Worm (Caenorhabditis elegans): Measurements from ENCODE around the gene Y37E11AM.2.

Gene Y37E11AM.2

ce11 chrIV:3764012-3764549 is 38.8 kb upstream of the Y37E11AM.2 start:
- TF ChIP-seq lin-39 (tag; optimal IDR thresholded peaks at IDR 0.05) (no peak), R02D3.7 (tag; optimal IDR thresholded peaks at IDR 0.05) (no peak), nfya-1 (tag; optimal IDR thresholded peaks at IDR 0.05; ENCODE audit: insufficient read depth) (no peak), nhr-237 (tag; optimal IDR thresholded peaks at IDR 0.05) (no peak), nhr-77 (tag; optimal IDR thresholded peaks at IDR 0.05) (no peak), elt-1 (tag; optimal IDR thresholded peaks at IDR 0.05) (no peak), unc-62 (GFP tag; optimal IDR thresholded peaks at IDR 0.05) (no peak), skn-1 (tag; optimal IDR thresholded peaks at IDR 0.05) (no peak), ceh-28 (tag; optimal IDR thresholded peaks at IDR 0.05) (no peak), unc-39 (tag; optimal IDR thresholded peaks at IDR 0.05) (no peak), nhr-28 (tag; optimal IDR thresholded peaks at IDR 0.05) (no peak), nhr-43 (tag; optimal IDR thresholded peaks at IDR 0.05; ENCODE audit: poor library complexity, severe bottlenecking) (no peak), ztf-4 (tag; optimal IDR thresholded peaks at IDR 0.05) (no peak), hmg-11 (tag; optimal IDR thresholded peaks at IDR 0.05) (no peak), mdl-1 (tag; optimal IDR thresholded peaks at IDR 0.05) (no peak), fkh-2 (tag; optimal IDR thresholded peaks at IDR 0.05) (no peak), lin-15B (tag; optimal IDR thresholded peaks at IDR 0.05) (no peak), zag-1 (tag; optimal IDR thresholded peaks at IDR 0.05) (no peak), ceh-16 (tag; optimal IDR thresholded peaks at IDR 0.05) (no peak)

- no peak for TF ChIP-seq fos-1 (tag; optimal IDR thresholded peaks at IDR 0.05)
- TF ChIP-seq egl-27 (tag; optimal IDR thresholded peaks at IDR 0.05), result no peak
- no peak for TF ChIP-seq nhr-28 (tag; optimal IDR thresholded peaks at IDR 0.05)
- TF ChIP-seq ceh-9 (tag; optimal IDR thresholded peaks at IDR 0.05), result no peak
- no peak for TF ChIP-seq ama-1 (optimal IDR thresholded peaks at IDR 0.05)
Measured at ce11 chrIV:3759823-3760222, 34.6 kb upstream of the Y37E11AM.2 start.

ce11 chrIV:3755921-3756320 is 30.7 kb upstream of the Y37E11AM.2 start, which contains the start of gene best-20:
TSS of gene best-20 (plus strand) at chrIV:3756221.
- no peak for TF ChIP-seq zag-1 (tag; optimal IDR thresholded peaks at IDR 0.05)
- no peak for TF ChIP-seq ama-1 (optimal IDR thresholded peaks at IDR 0.05)
- no peak for TF ChIP-seq ztf-4 (tag; optimal IDR thresholded peaks at IDR 0.05)

ce11 chrIV:3755355-3755754 is 30.1 kb upstream of the Y37E11AM.2 start, which contains the start of gene Y37E11AR.7:
TSS of gene Y37E11AR.7 (minus strand) at chrIV:3755455.
- TF ChIP-seq nhr-237 (tag; optimal IDR thresholded peaks at IDR 0.05) (no peak), skn-1 (tag; optimal IDR thresholded peaks at IDR 0.05) (no peak), lin-15B (tag; optimal IDR thresholded peaks at IDR 0.05) (no peak), nhr-23 (tag; optimal IDR thresholded peaks at IDR 0.05) (no peak), nhr-12 (tag; optimal IDR thresholded peaks at IDR 0.05) (no peak), zag-1 (tag; optimal IDR thresholded peaks at IDR 0.05) (no peak), nhr-28 (tag; optimal IDR thresholded peaks at IDR 0.05) (no peak), tbx-2 (tag; optimal IDR thresholded peaks at IDR 0.05) (no peak), ceh-28 (tag; optimal IDR thresholded peaks at IDR 0.05) (no peak), nhr-67 (tag; optimal IDR thresholded peaks at IDR 0.05) (no peak), fos-1 (tag; optimal IDR thresholded peaks at IDR 0.05) (no peak), mml-1 (tag; optimal IDR thresholded peaks at IDR 0.05) (no peak), nhr-43 (tag; optimal IDR thresholded peaks at IDR 0.05; ENCODE audit: poor library complexity, severe bottlenecking) (no peak), elt-1 (tag; optimal IDR thresholded peaks at IDR 0.05) (no peak), nhr-76 (tag; optimal IDR thresholded peaks at IDR 0.05) (no peak), eor-1 (tag; optimal IDR thresholded peaks at IDR 0.05) (no peak), pha-4 (tag; optimal IDR thresholded peaks at IDR 0.05) (no peak), ama-1 (optimal IDR thresholded peaks at IDR 0.05) (no peak), pqm-1 (tag; optimal IDR thresholded peaks at IDR 0.05) (no peak), unc-39 (tag; optimal IDR thresholded peaks at IDR 0.05) (no peak)

ce11 chrIV:3752276-3752675 is 27.0 kb upstream of the Y37E11AM.2 start:
- TF ChIP-seq pha-4 (tag; optimal IDR thresholded peaks at IDR 0.05) (no peak), fkh-2 (tag; optimal IDR thresholded peaks at IDR 0.05) (no peak), nhr-237 (tag; optimal IDR thresholded peaks at IDR 0.05) (no peak), mml-1 (tag; optimal IDR thresholded peaks at IDR 0.05) (no peak), ztf-11 (tag; optimal IDR thresholded peaks at IDR 0.05) (no peak), nhr-67 (tag; optimal IDR thresholded peaks at IDR 0.05) (no peak), egl-5 (tag; optimal IDR thresholded peaks at IDR 0.05) (no peak), lin-15B (tag; optimal IDR thresholded peaks at IDR 0.05) (no peak), ztf-4 (tag; optimal IDR thresholded peaks at IDR 0.05) (no peak)
